Fruit fly (Drosophila melanogaster) whole organism, adult: Measurements from ENCODE around the gene fabp.

ENCODE experiments used
- CG12768 ChIP-seq: fragments of 200-800 bp; sonication (Bioruptor generic); optimal IDR thresholded peaks from 2 replicates; lab custom pipeline; 2017; ENCODE audit warnings: missing biosample characterization, missing genetic modification characterization, mild to moderate bottlenecking, moderate library complexity, missing genetic modification reagents
- CG1620 ChIP-seq: fragments of 200-800 bp; sonication (Bioruptor generic); optimal IDR thresholded peaks from 2 replicates; lab custom pipeline; 2016; ENCODE audit warnings: missing biosample characterization, missing genetic modification characterization
- CG7045 ChIP-seq: fragments of 200-800 bp; sonication (Bioruptor generic); optimal IDR thresholded peaks from 2 replicates; lab custom pipeline; 2017; ENCODE audit warnings: missing biosample characterization, mild to moderate bottlenecking, missing genetic modification characterization
- CG7101 ChIP-seq: fragments of 200-800 bp; sonication (Bioruptor generic); optimal IDR thresholded peaks from 2 replicates; lab custom pipeline; 2018; ENCODE audit warnings: missing biosample characterization, mild to moderate bottlenecking, missing genetic modification characterization, moderate library complexity
- Clk ChIP-seq: fragments of 200-800 bp; sonication (Bioruptor generic); optimal IDR thresholded peaks from 2 replicates; lab custom pipeline; 2017; ENCODE audit warnings: missing biosample characterization, missing genetic modification characterization
- Crg-1 ChIP-seq: fragments of 200-800 bp; sonication (Bioruptor generic); optimal IDR thresholded peaks from 2 replicates; lab custom pipeline; 2016; ENCODE audit warnings: missing biosample characterization, missing genetic modification characterization
- kay ChIP-seq: fragments of 200-800 bp; sonication (Bioruptor generic); peaks from one replicate; lab custom pipeline; 2016; ENCODE audit warnings: missing biosample characterization, missing genetic modification characterization, borderline replicate concordance
- toe ChIP-seq: fragments of 200-800 bp; sonication (Bioruptor generic); optimal IDR thresholded peaks from 2 replicates; lab custom pipeline; 2016; ENCODE audit warnings: missing biosample characterization, missing genetic modification characterization

DNA sequence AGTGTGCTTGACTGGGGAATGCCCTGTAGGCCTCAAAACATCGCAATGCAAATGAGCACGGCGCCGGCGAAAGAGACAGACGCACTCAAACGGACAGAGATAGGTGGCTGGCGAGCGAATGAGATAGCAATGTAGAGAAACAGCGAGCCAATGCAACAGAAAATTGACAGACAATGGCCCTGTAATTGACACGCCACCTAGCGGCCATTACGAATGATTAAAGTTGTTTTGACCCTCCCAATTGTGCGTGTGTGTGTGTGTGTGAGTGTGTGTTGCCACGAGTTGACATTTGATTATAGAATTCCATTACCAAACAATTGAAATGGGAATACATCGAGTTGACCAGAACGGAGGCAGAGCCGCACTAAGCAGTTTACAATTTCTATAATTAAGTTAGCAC is 22.7 kb downstream of the fabp start:
- TF ChIP-seq Crg-1 (GFP tag; lab: Kevin White, UChicago) (no peak), CG12768 (GFP tag; lab: Kevin White, UChicago) (no peak), toe (GFP tag; lab: Kevin White, UChicago) (no peak), kay (GFP tag; lab: Kevin White, UChicago) (no peak), CG7101 (tag; lab: Kevin White, UChicago) (no peak), CG1620 (GFP tag; lab: Kevin White, UChicago) (no peak), Clk (GFP tag; lab: Kevin White, UChicago) (no peak), CG7045 (GFP tag; lab: Kevin White, UChicago) (no peak)
